Fruit fly (Drosophila melanogaster): ENCODE data around the gene Drsl3.

Gene Drsl3

DNA sequence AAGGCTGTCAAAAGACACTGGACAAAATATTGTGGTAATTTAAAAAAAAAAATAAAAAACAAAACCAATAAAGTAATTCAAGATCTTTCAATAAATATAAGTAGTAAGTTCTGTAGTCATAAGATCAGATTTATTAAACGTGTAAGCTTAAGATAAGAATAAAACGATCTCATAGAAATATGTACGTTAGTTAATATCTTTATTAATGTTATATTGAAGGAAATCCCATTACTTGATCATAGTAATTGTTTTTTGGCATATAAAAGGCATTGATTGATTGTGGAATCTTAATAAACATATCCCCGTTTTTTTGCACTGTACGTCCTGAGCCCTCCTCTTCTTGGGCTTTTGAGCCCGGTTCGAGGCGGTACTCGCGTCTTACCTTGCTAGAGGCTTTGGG is 28.5 kb downstream of the Drsl3 start (continued):
- TF ChIP-seq dm (GFP tag; optimal IDR thresholded peaks at IDR 0.05) (no peak), CG3838 (GFP tag; optimal IDR thresholded peaks at IDR 0.05) (no peak), HLH54F (GFP tag; optimal IDR thresholded peaks at IDR 0.05) (no peak), caup (GFP tag; optimal IDR thresholded peaks at IDR 0.05; ENCODE audit: severe bottlenecking) (no peak)

DNA sequence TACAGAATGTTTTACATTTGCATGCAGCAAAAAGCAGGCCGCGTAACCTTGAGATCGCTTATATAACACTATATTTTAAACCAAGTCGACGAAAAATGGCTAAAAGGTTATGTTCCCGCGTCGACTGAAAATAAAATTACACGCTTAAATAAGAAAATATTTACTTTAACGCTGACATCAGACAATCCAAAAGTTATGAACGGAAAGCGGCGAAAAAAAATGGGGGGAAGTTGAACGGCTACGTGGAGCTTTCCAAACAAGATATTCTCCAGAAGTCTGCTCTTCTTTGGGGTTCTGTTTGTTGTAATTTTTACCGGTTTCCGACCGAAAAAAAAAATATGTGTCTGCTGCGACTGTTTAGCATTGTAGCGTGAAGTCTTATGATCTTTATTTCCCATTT is 29.7 kb downstream of the Drsl3 start:
- TF ChIP-seq Med (GFP tag) (peak; percentile 40), seq (GFP tag; IDR thresholded peaks at IDR 0.05) (no peak), sens (GFP tag) (peak; percentile 41), Pdp1 (GFP tag; optimal IDR thresholded peaks at IDR 0.05) (peak in 1 of 2 experiments; percentile 87), CG31224 (GFP tag; IDR thresholded peaks at IDR 0.05) (no peak), croc (GFP tag; conservative IDR thresholded peaks at IDR 0.05) (no peak)

DNA sequence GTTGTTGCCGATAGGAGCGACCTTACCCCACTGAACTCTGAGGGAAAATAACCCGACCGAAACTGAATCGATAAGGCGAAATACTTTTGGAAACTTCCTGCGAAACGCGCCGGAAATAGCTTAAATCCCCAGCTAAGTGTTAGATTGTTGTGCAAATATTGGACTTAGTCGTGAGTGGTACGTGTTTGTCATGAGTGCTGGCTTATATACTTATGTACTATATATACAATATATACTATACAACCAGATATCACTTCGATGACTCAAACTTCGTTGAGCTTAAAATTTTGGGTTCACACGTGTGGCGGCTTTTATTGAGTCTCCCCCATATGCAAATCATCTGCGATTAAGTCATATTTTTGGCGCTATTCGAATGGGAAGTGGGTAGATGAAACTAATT is 31.5 kb downstream of the Drsl3 start:
- TF ChIP-seq danr (GFP tag; IDR thresholded peaks at IDR 0.05) = no peak
- TF ChIP-seq mld (GFP tag; IDR thresholded peaks at IDR 0.05; ENCODE audit: partially characterized antibody) = no peak
- no peak for TF ChIP-seq CG2889 (GFP tag; IDR thresholded peaks at IDR 0.05)
- TF ChIP-seq CG14667 (GFP tag; IDR thresholded peaks at IDR 0.05) = no peak
- TF ChIP-seq CG3847 (GFP tag; IDR thresholded peaks at IDR 0.05) = no peak
- TF ChIP-seq CG32772 (GFP tag; IDR thresholded peaks at IDR 0.05) = no peak
- TF ChIP-seq br (optimal IDR thresholded peaks at IDR 0.05) = no peak
- peak; percentile 17 for TF ChIP-seq CG13894 (tag; optimal IDR thresholded peaks at IDR 0.05)
- peak; percentile 50 for TF ChIP-seq Med (GFP tag)
- TF ChIP-seq CG3281 (GFP tag; optimal IDR thresholded peaks at IDR 0.05) = peak; percentile 13
- TF ChIP-seq CG18262 (tag; optimal IDR thresholded peaks at IDR 0.05) = no peak
- TF ChIP-seq ato (GFP tag; IDR thresholded peaks at IDR 0.05; ENCODE audit: partially characterized antibody) = no peak
- no peak for TF ChIP-seq Tbp (GFP tag; optimal IDR thresholded peaks at IDR 0.05)
- TF ChIP-seq CG11456 (GFP tag; IDR thresholded peaks at IDR 0.05) = no peak
- peak; percentile 33 for TF ChIP-seq oc (tag; optimal IDR thresholded peaks at IDR 0.05)
- TF ChIP-seq CG6791 (GFP tag; IDR thresholded peaks at IDR 0.05; ENCODE audit: partially characterized antibody) = no peak
- TF ChIP-seq Meics (GFP tag; optimal IDR thresholded peaks at IDR 0.05) = no peak
- TF ChIP-seq CG34376 (GFP tag; optimal IDR thresholded peaks at IDR 0.05) = peak; percentile 21
- TF ChIP-seq CG18619 (GFP tag; optimal IDR thresholded peaks at IDR 0.05) = no peak
- no peak for TF ChIP-seq CG11085 (GFP tag; IDR thresholded peaks at IDR 0.05)
- 0 out of 2 replicates have a peak, but pooled peaks have one; percentile 12 for TF ChIP-seq Atf6 (GFP tag; IDR thresholded peaks at IDR 0.05)
- no peak for TF ChIP-seq CG6689 (GFP tag; IDR thresholded peaks at IDR 0.05)
- TF ChIP-seq CG4730 (GFP tag; IDR thresholded peaks at IDR 0.05) = no peak
- peak; percentile 59 for TF ChIP-seq cwo (GFP tag; optimal IDR thresholded peaks at IDR 0.05)
- no peak for TF ChIP-seq Ravus (GFP tag; IDR thresholded peaks at IDR 0.05)
- no peak for TF ChIP-seq B-H2 (GFP tag; optimal IDR thresholded peaks at IDR 0.05)
- no peak for TF ChIP-seq wdn (GFP tag; IDR thresholded peaks at IDR 0.05)
- TF ChIP-seq CG12769 (tag; optimal IDR thresholded peaks at IDR 0.05) = peak; percentile 43
- TF ChIP-seq sens (GFP tag) = no peak
- TF ChIP-seq lab (GFP tag; optimal IDR thresholded peaks at IDR 0.05) = peak; percentile 53
